Worm (Caenorhabditis elegans) whole organism, L2 larva: ENCODE data around the gene clec-2.

ENCODE experiments used
- C34F6.9 ChIP-seq: fragments of 150-350 bp; optimal IDR thresholded peaks from 2 replicates; lab custom pipeline; 2014; ENCODE audit warnings: missing biosample characterization, missing genetic modification characterization
- F13H6.1 ChIP-seq: sonication (generic microtip); optimal IDR thresholded peaks from 2 replicates; lab custom pipeline; 2016; ENCODE audit warnings: missing genetic modification characterization, missing compliant biosample characterization
- R02D3.7 ChIP-seq: fragments of 150-350 bp; optimal IDR thresholded peaks from 2 replicates; lab custom pipeline; 2014; ENCODE audit warnings: missing biosample characterization, missing genetic modification characterization
- Y55F3AM.14 ChIP-seq: fragments of 200-800 bp; sonication (Bioruptor generic); optimal IDR thresholded peaks from 2 replicates; lab custom pipeline; 2018; ENCODE audit warnings: mild to moderate bottlenecking, missing genetic modification characterization, missing compliant biosample characterization
- ZK546.5 ChIP-seq: sonication (generic microtip); optimal IDR thresholded peaks from 2 replicates; lab custom pipeline; 2017; ENCODE audit warnings: missing biosample characterization, missing genetic modification characterization
- alr-1 ChIP-seq: fragments of 150-350 bp; optimal IDR thresholded peaks from 2 replicates; lab custom pipeline; 2014; ENCODE audit warnings: missing biosample characterization, missing genetic modification characterization
- aly-2 ChIP-seq: fragments of 150-350 bp; optimal IDR thresholded peaks from 2 replicates; lab custom pipeline; 2014; ENCODE audit warnings: missing biosample characterization, missing genetic modification characterization
- ama-1 ChIP-seq: fragments of 150-350 bp; optimal IDR thresholded peaks from 2 replicates; lab custom pipeline; 2018; ENCODE audit warnings: inconsistent platforms
- blmp-1 ChIP-seq: sonication (generic microtip); optimal IDR thresholded peaks from 2 replicates; lab custom pipeline; 2017; ENCODE audit warnings: missing genetic modification characterization, mild to moderate bottlenecking, missing compliant biosample characterization, antibody characterized with exemption, moderate library complexity; ENCODE audit not compliant: insufficient read depth
- ceh-16 ChIP-seq: fragments of 150-350 bp; optimal IDR thresholded peaks from 2 replicates; lab custom pipeline; 2014; ENCODE audit warnings: missing biosample characterization, missing genetic modification characterization
- ceh-82 ChIP-seq: fragments of 150-350 bp; optimal IDR thresholded peaks from 2 replicates; lab custom pipeline; 2014; ENCODE audit warnings: missing biosample characterization, missing genetic modification characterization
- crh-2 ChIP-seq: sonication (generic microtip); optimal IDR thresholded peaks from 2 replicates; lab custom pipeline; 2017; ENCODE audit warnings: missing biosample characterization, missing genetic modification characterization
- dmd-4 ChIP-seq: sonication (generic microtip); optimal IDR thresholded peaks from 2 replicates; lab custom pipeline; 2017; ENCODE audit warnings: missing biosample characterization, missing genetic modification characterization
- egl-27 ChIP-seq: sonication (generic microtip); optimal IDR thresholded peaks from 3 replicates; lab custom pipeline; 2017; ENCODE audit warnings: missing biosample characterization, missing genetic modification reagents, missing genetic modification characterization
- elt-1 ChIP-seq: fragments of 150-350 bp; optimal IDR thresholded peaks from 2 replicates; lab custom pipeline; 2014; ENCODE audit warnings: missing biosample characterization, missing genetic modification characterization
- elt-3 ChIP-seq: sonication (generic microtip); optimal IDR thresholded peaks from 2 replicates; lab custom pipeline; 2017; ENCODE audit warnings: missing biosample characterization, missing genetic modification characterization
- fos-1 ChIP-seq: fragments of 150-350 bp; optimal IDR thresholded peaks from 2 replicates; lab custom pipeline; 2014; ENCODE audit warnings: missing biosample characterization, missing genetic modification characterization
- gmeb-1 ChIP-seq: fragments of 150-350 bp; optimal IDR thresholded peaks from 2 replicates; lab custom pipeline; 2014; ENCODE audit warnings: missing biosample characterization, missing genetic modification characterization
- lin-11 ChIP-seq: fragments of 150-350 bp; sonication (generic microtip); optimal IDR thresholded peaks from 2 replicates; lab custom pipeline; 2014; ENCODE audit warnings: missing biosample characterization, missing genetic modification characterization, inconsistent platforms, mixed read lengths
- lin-13 ChIP-seq: fragments of 150-350 bp; optimal IDR thresholded peaks from 2 replicates; lab custom pipeline; 2014; ENCODE audit warnings: missing biosample characterization, missing genetic modification reagents, missing genetic modification characterization
- lin-39 ChIP-seq: fragments of 150-350 bp; optimal IDR thresholded peaks from 2 replicates; lab custom pipeline; 2014; ENCODE audit warnings: missing biosample characterization, missing genetic modification reagents, missing genetic modification characterization
- lsy-2 ChIP-seq, 2 experiments: fragments of 150-350 bp in 1 of 2; sonication (generic microtip) in 1 of 2; optimal IDR thresholded peaks; 2 replicates each; lab custom pipeline; 2014 to 2017; ENCODE audit warnings: missing biosample characterization in 2 of 2, missing genetic modification characterization in 2 of 2
- mab-5 ChIP-seq: fragments of 150-350 bp; optimal IDR thresholded peaks from 2 replicates; lab custom pipeline; 2014; ENCODE audit warnings: missing biosample characterization, missing genetic modification characterization
- mbf-1 ChIP-seq: sonication (generic microtip); optimal IDR thresholded peaks from 2 replicates; lab custom pipeline; 2017; ENCODE audit warnings: missing biosample characterization, missing genetic modification characterization
- nhr-10 ChIP-seq: sonication (generic microtip); optimal IDR thresholded peaks from 2 replicates; lab custom pipeline; 2017; ENCODE audit warnings: missing biosample characterization, missing genetic modification characterization
- nhr-11 ChIP-seq: fragments of 150-350 bp; optimal IDR thresholded peaks from 2 replicates; lab custom pipeline; 2014; ENCODE audit warnings: missing biosample characterization, missing genetic modification characterization
- nhr-12 ChIP-seq: fragments of 150-350 bp; optimal IDR thresholded peaks from 2 replicates; lab custom pipeline; 2014; ENCODE audit warnings: missing biosample characterization, missing genetic modification characterization
- nhr-129 ChIP-seq: fragments of 150-350 bp; optimal IDR thresholded peaks from 2 replicates; lab custom pipeline; 2014; ENCODE audit warnings: missing biosample characterization, missing genetic modification characterization
- nhr-21 ChIP-seq: fragments of 150-350 bp; optimal IDR thresholded peaks from 2 replicates; lab custom pipeline; 2014; ENCODE audit warnings: missing biosample characterization, missing genetic modification characterization
- nhr-237 ChIP-seq: fragments of 150-350 bp; optimal IDR thresholded peaks from 2 replicates; lab custom pipeline; 2014; ENCODE audit warnings: missing biosample characterization, missing genetic modification characterization
- nhr-6 ChIP-seq: fragments of 150-350 bp; optimal IDR thresholded peaks from 2 replicates; lab custom pipeline; 2014; ENCODE audit warnings: missing biosample characterization, missing genetic modification characterization
- nhr-77 ChIP-seq: fragments of 150-350 bp; optimal IDR thresholded peaks from 2 replicates; lab custom pipeline; 2014; ENCODE audit warnings: missing biosample characterization, missing genetic modification characterization
- peb-1 ChIP-seq: fragments of 150-350 bp; optimal IDR thresholded peaks from 2 replicates; lab custom pipeline; 2014; ENCODE audit warnings: missing biosample characterization, missing genetic modification characterization
- sma-3 ChIP-seq: sonication (generic microtip); optimal IDR thresholded peaks from 2 replicates; lab custom pipeline; 2016; ENCODE audit warnings: missing genetic modification reagents, missing genetic modification characterization, missing compliant biosample characterization
- snpc-4 ChIP-seq: fragments of 150-350 bp; optimal IDR thresholded peaks from 2 replicates; lab custom pipeline; 2014; ENCODE audit warnings: missing biosample characterization, missing genetic modification characterization
- unc-39 ChIP-seq: fragments of 150-350 bp; optimal IDR thresholded peaks from 2 replicates; lab custom pipeline; 2014; ENCODE audit warnings: missing biosample characterization, missing genetic modification characterization
- unc-55 ChIP-seq: fragments of 150-350 bp; sonication (generic microtip); optimal IDR thresholded peaks from 3 replicates; lab custom pipeline; 2014; ENCODE audit warnings: missing biosample characterization, missing genetic modification reagents, missing genetic modification characterization
- unc-62 ChIP-seq: fragments of 150-350 bp; optimal IDR thresholded peaks from 2 replicates; lab custom pipeline; 2014; ENCODE audit warnings: missing biosample characterization, missing genetic modification reagents, missing genetic modification characterization
- zag-1 ChIP-seq: fragments of 150-350 bp; optimal IDR thresholded peaks from 2 replicates; lab custom pipeline; 2014; ENCODE audit warnings: missing biosample characterization, missing genetic modification characterization
- ztf-11 ChIP-seq: sonication (generic microtip); optimal IDR thresholded peaks from 2 replicates; lab custom pipeline; 2017; ENCODE audit warnings: missing biosample characterization, missing genetic modification characterization
- ztf-4 ChIP-seq: fragments of 150-350 bp; optimal IDR thresholded peaks from 2 replicates; lab custom pipeline; 2014; ENCODE audit warnings: missing biosample characterization, missing genetic modification characterization

The clec-2 gene

ce11 chrII:3063366-3063765 is 40.1 kb upstream of the clec-2 start:
- TF ChIP-seq aly-2 (tag; lab: Kevin White, UChicago) (no peak), ztf-4 (no peak), egl-27 (tag; lab: Kevin White, UChicago) (no peak), nhr-10 (tag; lab: Kevin White, UChicago) (no peak), nhr-237 (no peak), lsy-2 (tag; optimal IDR thresholded peaks at IDR 0.05; lab: Kevin White, UChicago) (no peak), nhr-6 (tag; lab: Kevin White, UChicago) (no peak), ceh-82 (no peak), elt-1 (tag; lab: Kevin White, UChicago) (no peak), crh-2 (tag; lab: Kevin White, UChicago) (no peak), ZK546.5 (no peak), mbf-1 (tag; lab: Kevin White, UChicago) (no peak)

ce11 chrII:3062876-3063275 is 39.6 kb upstream of the clec-2 start:
- TF ChIP-seq nhr-12 (tag; lab: Kevin White, UChicago) (no peak), peb-1 (tag; lab: Kevin White, UChicago) (no peak), unc-62 (GFP tag; lab: Kevin White, UChicago) (no peak), aly-2 (tag; lab: Kevin White, UChicago) (no peak), crh-2 (tag; lab: Kevin White, UChicago) (no peak), nhr-77 (tag; lab: Kevin White, UChicago) (no peak), lin-11 (tag; lab: Kevin White, UChicago) (no peak), elt-3 (no peak), alr-1 (tag; lab: Kevin White, UChicago) (no peak), fos-1 (no peak), elt-1 (tag; lab: Kevin White, UChicago) (no peak), nhr-11 (tag; lab: Kevin White, UChicago) (no peak), egl-27 (tag; lab: Kevin White, UChicago) (no peak), dmd-4 (no peak), C34F6.9 (tag; lab: Kevin White, UChicago) (no peak), ama-1 (lab: Kevin White, UChicago) (no peak), ceh-16 (tag; lab: Kevin White, UChicago) (no peak), nhr-21 (no peak)
- TF ChIP-seq, all 48 proteins: peak for 0

- TF ChIP-seq sma-3 (GFP tag; lab: Kevin White, UChicago) = peak; percentile 45
- no peak for TF ChIP-seq dmd-4
- TF ChIP-seq ZK546.5 = no peak
- TF ChIP-seq nhr-12 (tag; lab: Kevin White, UChicago) = no peak
- no peak for TF ChIP-seq nhr-10 (tag; lab: Kevin White, UChicago)
- TF ChIP-seq nhr-21 = no peak
- TF ChIP-seq gmeb-1 (tag; lab: Kevin White, UChicago) = peak; percentile 3
- no peak for TF ChIP-seq nhr-237
- TF ChIP-seq R02D3.7 (tag; lab: Kevin White, UChicago) = no peak
- peak; percentile 8 for TF ChIP-seq fos-1
- TF ChIP-seq lin-11 (tag; lab: Kevin White, UChicago) = no peak
- TF ChIP-seq ztf-4 = no peak
- peak in 1 of 2 experiments; percentile 42 for TF ChIP-seq lsy-2 (tag; optimal IDR thresholded peaks at IDR 0.05; lab: Kevin White, UChicago)
- peak; percentile 71 for TF ChIP-seq crh-2 (tag; lab: Kevin White, UChicago)
Observed at ce11 chrII:3062222-3062621, 39.0 kb upstream of the clec-2 start.

ce11 chrII:3061605-3062004 is 38.4 kb upstream of the clec-2 start:
- no peak for TF ChIP-seq C34F6.9 (tag; lab: Kevin White, UChicago)
- no peak for TF ChIP-seq R02D3.7 (tag; lab: Kevin White, UChicago)
- no peak for TF ChIP-seq snpc-4 (tag; lab: Kevin White, UChicago)
- no peak for TF ChIP-seq blmp-1 (tag; lab: Kevin White, UChicago)
- TF ChIP-seq Y55F3AM.14 (GFP tag; lab: Kevin White, UChicago) = no peak
- no peak for TF ChIP-seq mab-5 (tag; lab: Kevin White, UChicago)
- TF ChIP-seq unc-55 = no peak
- no peak for TF ChIP-seq unc-62 (GFP tag; lab: Kevin White, UChicago)
- no peak for TF ChIP-seq elt-3
- TF ChIP-seq zag-1 (tag; lab: Kevin White, UChicago) = no peak

ce11 chrII:3060782-3061181 is 37.6 kb upstream of the clec-2 start, which contains the start of gene Y25C1A.6:
Y25C1A.6 (plus strand) TSS chrII:3061082.
- no peak for TF ChIP-seq fos-1
- no peak for TF ChIP-seq unc-62 (GFP tag; lab: Kevin White, UChicago)
- no peak for TF ChIP-seq ztf-11
- TF ChIP-seq F13H6.1 (tag; lab: Kevin White, UChicago) = no peak
- no peak for TF ChIP-seq elt-1 (tag; lab: Kevin White, UChicago)
- no peak for TF ChIP-seq ZK546.5
- TF ChIP-seq mab-5 (tag; lab: Kevin White, UChicago) = no peak
- no peak for TF ChIP-seq unc-39 (tag; lab: Kevin White, UChicago)
- TF ChIP-seq lin-39 (tag; lab: Kevin White, UChicago) = no peak
- no peak for TF ChIP-seq nhr-21
- no peak for TF ChIP-seq nhr-10 (tag; lab: Kevin White, UChicago)
- no peak for TF ChIP-seq zag-1 (tag; lab: Kevin White, UChicago)
- no peak for TF ChIP-seq egl-27 (tag; lab: Kevin White, UChicago)
- TF ChIP-seq nhr-12 (tag; lab: Kevin White, UChicago) = no peak
- TF ChIP-seq lin-13 = no peak
- no peak for TF ChIP-seq unc-55
- no peak for TF ChIP-seq aly-2 (tag; lab: Kevin White, UChicago)
- no peak for TF ChIP-seq nhr-129 (tag; lab: Kevin White, UChicago)
- no peak for TF ChIP-seq dmd-4
- no peak for TF ChIP-seq snpc-4 (tag; lab: Kevin White, UChicago)
- TF ChIP-seq, all 48 proteins: peak for 0
